Worm (Caenorhabditis elegans) whole organism, early embryonic: ENCODE results near the gene Y59E9AL.36.

ENCODE experiments used
- B0310.2 ChIP-seq: sonication (generic microtip); optimal IDR thresholded peaks from 2 replicates; lab custom pipeline; 2016; ENCODE audit warnings: mild to moderate bottlenecking, missing genetic modification characterization, missing compliant biosample characterization
- F13C5.2 ChIP-seq: sonication (generic microtip); optimal IDR thresholded peaks from 2 replicates; lab custom pipeline; 2017; ENCODE audit warnings: mild to moderate bottlenecking, missing genetic modification characterization, inconsistent platforms, missing compliant biosample characterization
- aly-1 ChIP-seq: sonication (generic microtip); optimal IDR thresholded peaks from 2 replicates; lab custom pipeline; 2016; ENCODE audit warnings: missing genetic modification characterization, missing compliant biosample characterization
- ama-1 ChIP-seq: fragments of 150-350 bp; optimal IDR thresholded peaks from 2 replicates; lab custom pipeline; 2014
- ceh-13 ChIP-seq: fragments of 200-800 bp; sonication (Bioruptor generic); optimal IDR thresholded peaks from 2 replicates; lab custom pipeline; 2018; ENCODE audit warnings: mild to moderate bottlenecking, missing genetic modification characterization, missing compliant biosample characterization
- ceh-36 ChIP-seq: sonication (generic microtip); optimal IDR thresholded peaks from 2 replicates; lab custom pipeline; 2016; ENCODE audit warnings: missing genetic modification characterization, inconsistent platforms, missing compliant biosample characterization
- ets-7 ChIP-seq: sonication (generic microtip); optimal IDR thresholded peaks from 2 replicates; lab custom pipeline; 2016; ENCODE audit warnings: missing genotype, missing genetic modification characterization, missing compliant biosample characterization
- flt-1 ChIP-seq: fragments of 200-800 bp; sonication (Bioruptor generic); IDR thresholded peaks from 2 replicates; pipeline ENCODE4 v1.3.6; 2022; ENCODE audit warnings: missing genetic modification characterization, missing compliant biosample characterization
- hmbx-1 ChIP-seq: sonication (generic microtip); optimal IDR thresholded peaks from 2 replicates; lab custom pipeline; 2016; ENCODE audit warnings: mild to moderate bottlenecking, missing genetic modification characterization, missing compliant biosample characterization
- hmg-4 ChIP-seq: fragments of 200-800 bp; sonication (Bioruptor generic); optimal IDR thresholded peaks from 2 replicates; lab custom pipeline; 2018; ENCODE audit warnings: mild to moderate bottlenecking, missing genetic modification characterization, missing compliant biosample characterization
- hnd-1 ChIP-seq: sonication (generic microtip); optimal IDR thresholded peaks from 2 replicates; lab custom pipeline; 2016; ENCODE audit warnings: missing genetic modification characterization, missing compliant biosample characterization
- pes-1 ChIP-seq: fragments of 200-800 bp; sonication (Bioruptor generic); IDR thresholded peaks from 2 replicates; pipeline ENCODE4 v1.3.6; 2022; ENCODE audit warnings: missing genetic modification reagents, missing genetic modification characterization, missing compliant biosample characterization
- scrt-1 ChIP-seq: fragments of 200-800 bp; sonication (Bioruptor generic); IDR thresholded peaks from 2 replicates; pipeline ENCODE4 v1.3.6; 2022; ENCODE audit warnings: missing genetic modification characterization, missing compliant biosample characterization
- sea-1 ChIP-seq: fragments of 200-800 bp; sonication (Bioruptor generic); conservative IDR thresholded peaks from 2 replicates; pipeline ENCODE4 v1.3.6; 2022; ENCODE audit warnings: missing genetic modification characterization, missing compliant biosample characterization
- tbx-11 ChIP-seq: fragments of 200-800 bp; sonication (Bioruptor generic); IDR thresholded peaks from 2 replicates; pipeline ENCODE4 v1.3.6; 2022; ENCODE audit warnings: missing genetic modification characterization, missing compliant biosample characterization
- tbx-37 ChIP-seq: fragments of 200-800 bp; sonication (Bioruptor generic); conservative IDR thresholded peaks from 2 replicates; pipeline ENCODE4 v1.3.6; 2022; ENCODE audit warnings: missing genetic modification reagents, missing genetic modification characterization, missing compliant biosample characterization
- tra-4 ChIP-seq: sonication (generic microtip); optimal IDR thresholded peaks from 2 replicates; lab custom pipeline; 2017; ENCODE audit warnings: missing genetic modification characterization, missing compliant biosample characterization

Gene Y59E9AL.36

DNA sequence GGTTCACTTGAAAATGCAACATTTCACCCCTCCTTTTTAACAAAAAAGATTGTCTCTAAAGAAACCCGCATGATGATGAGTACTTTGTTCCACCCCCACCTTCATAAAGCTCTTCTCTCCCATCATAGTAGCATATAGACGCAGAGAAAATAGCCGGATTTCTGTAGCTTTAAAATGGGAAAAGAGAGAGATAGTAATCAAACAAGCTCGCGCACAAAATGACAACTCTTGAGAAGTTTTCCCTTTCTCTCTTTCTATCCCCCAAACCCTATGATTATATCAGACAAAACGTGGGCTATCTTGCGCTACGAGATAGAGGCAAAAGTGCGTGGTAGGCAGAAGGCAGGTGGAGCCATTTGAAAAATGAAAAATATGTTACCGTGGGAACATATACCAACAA is 6.7 kb downstream of the Y59E9AL.36 start:
- TF ChIP-seq ama-1 (lab: Kevin White, UChicago) (no peak), aly-1 (tag; lab: Kevin White, UChicago) (no peak)

DNA sequence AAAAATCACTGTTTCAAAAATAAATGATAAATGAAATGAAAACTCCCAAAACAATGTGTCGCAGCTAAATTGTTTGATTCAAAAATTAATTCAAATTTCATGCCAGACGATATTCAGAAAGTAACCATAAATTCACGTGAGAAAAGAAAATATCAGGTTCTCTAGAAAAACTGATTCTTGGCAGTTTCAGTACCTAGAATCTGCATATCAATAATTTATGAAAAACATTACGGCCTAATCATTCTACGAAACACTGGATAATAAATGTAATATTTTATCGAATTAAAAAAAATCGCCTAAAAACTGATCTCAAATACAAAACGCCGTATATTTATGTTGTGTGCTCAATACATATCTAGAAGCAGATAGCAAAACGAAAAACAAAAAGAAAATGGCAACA is 8.5 kb downstream of the Y59E9AL.36 start:
- TF ChIP-seq hmg-4 (GFP tag; lab: Kevin White, UChicago) = no peak
- no peak for TF ChIP-seq flt-1 (GFP tag; lab: Robert Waterston, UW)
- no peak for TF ChIP-seq scrt-1 (GFP tag; lab: Robert Waterston, UW)
- TF ChIP-seq tra-4 (tag; lab: Kevin White, UChicago) = no peak
- TF ChIP-seq aly-1 (tag; lab: Kevin White, UChicago) = no peak
- no peak for TF ChIP-seq ama-1 (lab: Kevin White, UChicago)
- TF ChIP-seq tbx-11 (GFP tag; lab: Robert Waterston, UW) = no peak
- no peak for TF ChIP-seq ceh-13
- no peak for TF ChIP-seq hnd-1
- no peak for TF ChIP-seq ets-7
- TF ChIP-seq pes-1 = no peak
- no peak for TF ChIP-seq tbx-37 (GFP tag; lab: Robert Waterston, UW)
- no peak for TF ChIP-seq hmbx-1 (tag; lab: Kevin White, UChicago)
- TF ChIP-seq F13C5.2 (tag; lab: Kevin White, UChicago) = no peak

DNA sequence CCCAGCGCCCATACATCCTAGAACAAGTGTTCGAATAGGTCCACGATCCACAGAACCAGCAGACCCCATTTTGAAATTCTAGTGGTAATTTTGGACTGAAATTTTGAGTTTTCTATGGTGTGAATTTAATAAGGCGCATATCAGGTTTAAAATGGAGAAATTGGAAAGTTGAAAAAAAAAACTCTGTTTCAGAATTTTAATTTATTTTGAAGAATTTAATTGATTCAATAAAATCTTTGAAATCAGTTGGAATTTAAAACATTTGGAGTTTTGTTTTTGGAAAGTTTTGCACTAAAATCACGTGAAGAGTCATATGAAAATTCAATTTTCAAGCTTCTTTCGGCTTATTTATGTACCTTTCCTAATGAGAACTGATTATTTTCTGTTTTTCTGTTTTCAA is 13.8 kb downstream of the Y59E9AL.36 start, which contains the start of gene gpa-18:
Gene gpa-18 (minus strand): TSS at position 101 of the 400 bp plus-strand sequence.
- TF ChIP-seq tbx-11 (GFP tag; lab: Robert Waterston, UW) (no peak), pes-1 (no peak), aly-1 (tag; lab: Kevin White, UChicago) (no peak), hmbx-1 (tag; lab: Kevin White, UChicago) (no peak), scrt-1 (GFP tag; lab: Robert Waterston, UW) (no peak), flt-1 (GFP tag; lab: Robert Waterston, UW) (no peak)

DNA sequence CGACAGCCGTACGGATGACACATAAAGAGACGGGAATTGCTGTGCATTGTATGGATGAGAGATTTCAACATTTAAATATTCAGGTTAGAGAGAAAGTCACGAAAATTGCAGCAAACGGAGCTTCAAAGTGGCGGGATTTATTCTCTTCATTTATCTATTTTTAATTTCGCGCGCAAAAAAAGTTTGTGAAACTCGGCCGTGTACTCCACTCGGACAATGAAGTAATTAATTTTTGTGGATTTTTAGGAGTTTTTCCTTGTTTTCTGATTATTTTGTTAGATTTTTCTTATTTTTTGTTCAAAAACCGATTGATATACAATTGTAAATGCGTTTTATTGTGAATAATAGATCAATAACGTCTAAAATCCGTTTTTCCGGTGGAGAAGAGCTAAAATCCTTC is 21.2 kb downstream of the Y59E9AL.36 start:
- TF ChIP-seq tbx-11 (GFP tag; lab: Robert Waterston, UW) (no peak), hmbx-1 (tag; lab: Kevin White, UChicago) (no peak), ama-1 (lab: Kevin White, UChicago) (no peak), F13C5.2 (tag; lab: Kevin White, UChicago) (no peak)

DNA sequence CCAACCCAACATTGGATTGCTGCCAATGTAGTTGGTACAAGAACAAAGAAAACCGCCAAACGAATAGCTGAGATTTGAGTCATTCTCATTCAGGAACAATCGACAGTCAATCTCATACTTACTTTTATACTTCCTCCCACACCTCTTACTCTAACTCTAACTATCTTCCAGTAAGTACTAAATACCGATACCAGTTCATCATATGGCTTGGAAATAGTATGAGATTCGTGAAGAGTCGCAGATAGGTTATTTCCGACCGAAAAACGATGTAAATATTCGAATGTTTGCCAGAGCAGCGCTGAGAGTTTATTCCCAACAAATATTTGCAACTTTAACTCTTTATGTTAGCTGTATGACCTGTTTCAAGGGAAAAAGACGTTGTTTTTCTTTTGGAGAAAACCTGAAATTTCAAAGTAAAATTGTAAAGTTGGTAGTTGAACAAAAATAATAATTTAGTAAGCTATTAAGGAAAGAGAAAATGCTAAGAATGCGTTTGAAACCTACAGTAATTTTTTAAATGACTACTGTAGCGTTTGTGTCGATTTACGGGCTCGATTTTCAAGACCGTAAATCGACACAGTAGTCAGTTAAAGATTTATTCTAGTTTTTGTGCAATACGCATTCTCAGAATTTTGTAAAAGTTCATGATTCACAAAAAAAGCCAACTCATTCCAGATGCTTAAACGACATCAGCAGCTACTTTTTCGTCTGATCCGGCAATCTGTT is 22.6 kb downstream of the Y59E9AL.36 start, which contains the start of the genes W03F8.6 and mtrf-1L:
Gene W03F8.6 (minus strand): TSS at position 101 of the 726 bp plus-strand sequence.
Gene mtrf-1L (plus strand): TSS at position 676 of the 726 bp plus-strand sequence.
- TF ChIP-seq ceh-36 (tag; lab: Kevin White, UChicago) (no peak), hmg-4 (GFP tag; lab: Kevin White, UChicago) (no peak), tbx-37 (GFP tag; lab: Robert Waterston, UW) (no peak), hnd-1 (no peak), F13C5.2 (tag; lab: Kevin White, UChicago) (no peak), ets-7 (no peak), B0310.2 (no peak), tbx-11 (GFP tag; lab: Robert Waterston, UW) (no peak), ceh-13 (no peak), tra-4 (tag; lab: Kevin White, UChicago) (no peak), flt-1 (GFP tag; lab: Robert Waterston, UW) (no peak), scrt-1 (GFP tag; lab: Robert Waterston, UW) (no peak), pes-1 (no peak), hmbx-1 (tag; lab: Kevin White, UChicago) (no peak), ama-1 (lab: Kevin White, UChicago) (no peak), sea-1 (GFP tag; lab: Robert Waterston, UW) (no peak), aly-1 (tag; lab: Kevin White, UChicago) (no peak)

DNA sequence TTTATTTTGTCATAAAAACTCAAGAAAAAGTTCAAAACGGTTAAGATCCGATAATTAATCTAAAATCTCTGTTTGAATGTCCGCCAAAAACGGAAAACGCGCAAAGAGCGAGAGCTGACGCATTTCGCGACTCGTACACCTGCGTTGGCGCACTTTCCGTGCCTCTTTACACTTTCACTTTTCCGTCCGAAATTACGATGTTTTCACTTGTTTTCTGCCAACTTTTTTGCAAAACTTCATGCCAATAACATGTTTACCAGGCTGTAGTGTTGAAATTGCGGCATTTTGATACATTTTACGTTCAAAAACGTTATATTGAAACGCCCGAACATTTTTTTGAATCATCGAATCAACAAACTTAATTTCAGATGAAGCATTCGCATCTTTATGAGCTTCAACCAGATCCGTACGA is 25.5 kb downstream of the Y59E9AL.36 start, which contains the start of gene W03F8.4:
Gene W03F8.4 (plus strand): TSS at position 369 of the 412 bp plus-strand sequence.
- TF ChIP-seq hnd-1 = no peak
- peak; percentile 50 for TF ChIP-seq hmbx-1 (tag; lab: Kevin White, UChicago)
- peak; percentile 62; the same call in 1 of the 2 replicates for TF ChIP-seq flt-1 (GFP tag; lab: Robert Waterston, UW)
- peak; percentile 53 for TF ChIP-seq B0310.2
- TF ChIP-seq ceh-13 = no peak
- peak; percentile 4 for TF ChIP-seq tra-4 (tag; lab: Kevin White, UChicago)
- TF ChIP-seq hmg-4 (GFP tag; lab: Kevin White, UChicago) = peak; percentile 49
- TF ChIP-seq tbx-37 (GFP tag; lab: Robert Waterston, UW) = no peak; the same call in 1 of the 2 replicates
- TF ChIP-seq ama-1 (lab: Kevin White, UChicago) = peak; percentile 92
- no peak for TF ChIP-seq aly-1 (tag; lab: Kevin White, UChicago)
- TF ChIP-seq scrt-1 (GFP tag; lab: Robert Waterston, UW) = 0 out of 2 replicates have a peak, but pooled peaks have one; percentile 30
- TF ChIP-seq ceh-36 (tag; lab: Kevin White, UChicago) = peak; percentile 54
- TF ChIP-seq pes-1 = peak; percentile 70
- TF ChIP-seq tbx-11 (GFP tag; lab: Robert Waterston, UW) = peak; percentile 63; the same call in 1 of the 2 replicates
- TF ChIP-seq F13C5.2 (tag; lab: Kevin White, UChicago) = peak; percentile 73
- TF ChIP-seq ets-7 = no peak
- TF ChIP-seq sea-1 (GFP tag; lab: Robert Waterston, UW) = peak; percentile 67; the same call in 1 of the 2 replicates

DNA sequence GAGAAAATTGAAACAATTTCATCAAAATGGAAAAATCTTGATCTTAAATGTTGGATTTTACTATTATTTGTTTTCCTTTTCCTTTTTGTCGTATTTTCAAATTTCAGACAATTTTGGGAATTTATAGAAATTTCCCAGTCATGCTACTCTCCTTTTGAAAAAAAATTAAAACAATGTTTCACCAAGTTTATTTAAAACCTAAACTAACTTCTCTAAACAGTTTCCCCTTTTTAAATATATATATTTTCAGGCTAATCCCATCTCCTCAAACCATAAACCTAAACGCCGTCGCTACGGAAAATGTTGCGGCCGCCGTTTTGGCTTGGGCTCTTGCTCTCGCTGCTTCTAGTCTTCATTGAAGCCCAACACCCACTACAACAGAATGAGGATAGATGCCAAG is 36.2 kb downstream of the Y59E9AL.36 start, which contains the start of gene lam-1:
Gene lam-1 (plus strand): TSS at position 301 of the 400 bp plus-strand sequence.
- TF ChIP-seq sea-1 (GFP tag; lab: Robert Waterston, UW) (no peak), pes-1 (no peak), ets-7 (no peak), tra-4 (tag; lab: Kevin White, UChicago) (no peak), scrt-1 (GFP tag; lab: Robert Waterston, UW) (no peak), hmg-4 (GFP tag; lab: Kevin White, UChicago) (no peak), ama-1 (lab: Kevin White, UChicago) (no peak), hnd-1 (no peak), tbx-11 (GFP tag; lab: Robert Waterston, UW) (no peak), aly-1 (tag; lab: Kevin White, UChicago) (no peak), flt-1 (GFP tag; lab: Robert Waterston, UW) (no peak), B0310.2 (no peak), ceh-13 (no peak), hmbx-1 (tag; lab: Kevin White, UChicago) (no peak)
